Fruit fly (Drosophila melanogaster) whole organism, embryonic: ENCODE data around the gene CG5886.

ENCODE experiments used
- Asciz ChIP-seq: fragments of 200-800 bp; sonication (Bioruptor generic); optimal IDR thresholded peaks from 2 replicates; lab custom pipeline; 2017; ENCODE audit warnings: missing biosample characterization, mild to moderate bottlenecking, missing genetic modification characterization, missing genetic modification reagents
- CG10147 ChIP-seq: fragments of 200-800 bp; sonication (Bioruptor generic); optimal IDR thresholded peaks from 2 replicates; lab custom pipeline; 2019; ENCODE audit warnings: missing biosample characterization, mild to moderate bottlenecking, missing genetic modification characterization, moderate library complexity
- CG10209 ChIP-seq: fragments of 200-800 bp; sonication (Bioruptor generic); optimal IDR thresholded peaks from 3 replicates; lab custom pipeline; 2017; ENCODE audit warnings: missing biosample characterization, mild to moderate bottlenecking, missing genetic modification characterization, missing genetic modification reagents
- CG10979 ChIP-seq: fragments of 200-800 bp; sonication (Bioruptor generic); optimal IDR thresholded peaks from 2 replicates; lab custom pipeline; 2018; ENCODE audit warnings: missing biosample characterization, mild to moderate bottlenecking, missing genetic modification characterization, moderate library complexity
- CG12071 ChIP-seq: fragments of 200-800 bp; sonication (Bioruptor generic); optimal IDR thresholded peaks from 3 replicates; lab custom pipeline; 2018; ENCODE audit warnings: missing biosample characterization, mild to moderate bottlenecking, missing genetic modification characterization
- CG12155 ChIP-seq: fragments of 200-800 bp; sonication (Bioruptor generic); optimal IDR thresholded peaks from 3 replicates; lab custom pipeline; 2016; ENCODE audit warnings: missing biosample characterization, missing genetic modification characterization
- CG12299 ChIP-seq: fragments of 200-800 bp; sonication (Bioruptor generic); optimal IDR thresholded peaks from 2 replicates; lab custom pipeline; 2018; ENCODE audit warnings: missing biosample characterization, mild to moderate bottlenecking, missing genetic modification characterization
- CG13424 ChIP-seq: fragments of 200-800 bp; sonication (Bioruptor generic); optimal IDR thresholded peaks from 2 replicates; lab custom pipeline; 2019; ENCODE audit warnings: missing biosample characterization, mild to moderate bottlenecking, missing genetic modification characterization, moderate library complexity
- CG13894 ChIP-seq: fragments of 200-800 bp; sonication (Bioruptor generic); optimal IDR thresholded peaks from 3 replicates; lab custom pipeline; 2018; ENCODE audit warnings: missing biosample characterization, mild to moderate bottlenecking, missing genetic modification characterization, moderate library complexity
- CG14050 ChIP-seq: fragments of 200-800 bp; sonication (Bioruptor generic); IDR thresholded peaks from 3 replicates; pipeline ENCODE4 v1.3.6; 2022; ENCODE audit warnings: missing biosample characterization, missing genetic modification characterization
- CG1603 ChIP-seq: fragments of 200-800 bp; sonication (Bioruptor generic); optimal IDR thresholded peaks from 2 replicates; lab custom pipeline; 2019; ENCODE audit warnings: missing biosample characterization, mild to moderate bottlenecking, missing genetic modification characterization, moderate library complexity
- CG1792 ChIP-seq: fragments of 200-800 bp; sonication (Bioruptor generic); optimal IDR thresholded peaks from 2 replicates; lab custom pipeline; 2016; ENCODE audit warnings: missing biosample characterization, missing genetic modification characterization
- CG18011 ChIP-seq: fragments of 200-800 bp; sonication (Bioruptor generic); optimal IDR thresholded peaks from 2 replicates; lab custom pipeline; 2017; ENCODE audit warnings: missing biosample characterization, missing genetic modification characterization, mild to moderate bottlenecking, moderate library complexity, missing genotype
- CG2116 ChIP-seq: fragments of 200-800 bp; sonication (Bioruptor generic); optimal IDR thresholded peaks from 3 replicates; lab custom pipeline; 2018; ENCODE audit warnings: missing biosample characterization, mild to moderate bottlenecking, missing genetic modification characterization
- CG3726 ChIP-seq: fragments of 200-800 bp; sonication (Bioruptor generic); IDR thresholded peaks from 3 replicates; pipeline ENCODE4, ENCODE4 v1.3.6; 2022; ENCODE audit warnings: missing biosample characterization, missing genetic modification characterization
- CG4820 ChIP-seq: fragments of 200-800 bp; sonication (Bioruptor generic); optimal IDR thresholded peaks from 3 replicates; lab custom pipeline; 2016; ENCODE audit warnings: missing biosample characterization, missing genetic modification characterization
- CG4854 ChIP-seq: fragments of 200-800 bp; sonication (Bioruptor generic); optimal IDR thresholded peaks from 2 replicates; lab custom pipeline; 2016; ENCODE audit warnings: missing biosample characterization, missing genetic modification characterization, inconsistent platforms
- CG8388 ChIP-seq: fragments of 200-800 bp; sonication (Bioruptor generic); optimal IDR thresholded peaks from 2 replicates; lab custom pipeline; 2019; ENCODE audit warnings: missing biosample characterization, mild to moderate bottlenecking, missing genetic modification characterization, moderate library complexity
- Dad ChIP-seq: fragments of 200-800 bp; sonication (Bioruptor generic); optimal IDR thresholded peaks from 3 replicates; lab custom pipeline; 2016; ENCODE audit warnings: missing biosample characterization, missing genetic modification characterization
- Dll ChIP-seq: fragments of 200-800 bp; sonication (Bioruptor generic); IDR thresholded peaks from 4 replicates; pipeline ENCODE4 v1.3.6; 2022; ENCODE audit warnings: missing biosample characterization, missing genetic modification characterization; ENCODE audit not compliant: partially characterized antibody
- E2f2 ChIP-seq: fragments of 200-800 bp; sonication (Bioruptor generic); IDR thresholded peaks from 2 replicates; pipeline ENCODE4 v1.3.6; 2022; ENCODE audit warnings: missing biosample characterization, missing genetic modification characterization
- Ets65A ChIP-seq: fragments of 200-800 bp; sonication (Bioruptor generic); peaks from one replicate; lab custom pipeline; 2016; ENCODE audit warnings: missing biosample characterization, missing genetic modification characterization
- Hr39 ChIP-seq: fragments of >200 bp; optimal IDR thresholded peaks from 2 replicates; lab custom pipeline; 2017
- Kr ChIP-seq: fragments of 200-800 bp; sonication (Bioruptor generic); optimal IDR thresholded peaks from 2 replicates; lab custom pipeline; 2017; ENCODE audit warnings: missing biosample characterization, mild to moderate bottlenecking, missing genetic modification characterization
- Myb ChIP-seq: fragments of 200-800 bp; sonication (Bioruptor generic); optimal IDR thresholded peaks from 2 replicates; lab custom pipeline; 2016; ENCODE audit warnings: missing biosample characterization, missing genetic modification characterization
- abd-A ChIP-seq: fragments of 200-800 bp; sonication (Bioruptor generic); optimal IDR thresholded peaks from 3 replicates; lab custom pipeline; 2019; ENCODE audit warnings: missing biosample characterization, mild to moderate bottlenecking, missing genetic modification characterization, moderate library complexity
- ara ChIP-seq: fragments of 200-800 bp; sonication (Bioruptor generic); IDR thresholded peaks from 2 replicates; pipeline ENCODE4 v1.3.6; 2022; ENCODE audit warnings: missing biosample characterization, missing genetic modification characterization
- ci ChIP-seq: fragments of 200-800 bp; sonication (Bioruptor generic); IDR thresholded peaks from 3 replicates; pipeline ENCODE4 v1.3.6; 2022; ENCODE audit warnings: missing biosample characterization, missing genetic modification characterization
- danr ChIP-seq: fragments of 200-800 bp; sonication (Bioruptor generic); IDR thresholded peaks from 2 replicates; pipeline ENCODE4 v1.3.6; 2022; ENCODE audit warnings: missing biosample characterization, missing genetic modification characterization
- dati ChIP-seq: fragments of 200-800 bp; sonication (Bioruptor generic); IDR thresholded peaks from 2 replicates; pipeline ENCODE4 v1.3.6; 2022; ENCODE audit warnings: missing biosample characterization, missing genetic modification characterization
- dpn ChIP-seq, 2 experiments: fragments of 200-800 bp; sonication (Bioruptor generic); optimal IDR thresholded peaks; 3 replicates each; lab custom pipeline; 2016; ENCODE audit warnings: missing biosample characterization in 2 of 2, missing genetic modification characterization in 2 of 2
- emc ChIP-seq: fragments of 200-800 bp; sonication (Bioruptor generic); optimal IDR thresholded peaks from 2 replicates; lab custom pipeline; 2016; ENCODE audit warnings: missing biosample characterization, missing genetic modification characterization
- en ChIP-seq: fragments of 200-800 bp; sonication (Bioruptor generic); optimal IDR thresholded peaks from 2 replicates; lab custom pipeline; 2016; ENCODE audit warnings: missing biosample characterization, missing genetic modification characterization
- esg ChIP-seq: fragments of 200-800 bp; sonication (Bioruptor generic); conservative IDR thresholded peaks from 2 replicates; pipeline ENCODE4 v1.3.6; 2022; ENCODE audit warnings: missing biosample characterization, missing genetic modification characterization
- fd102C ChIP-seq: fragments of 200-800 bp; sonication (Bioruptor generic); optimal IDR thresholded peaks from 2 replicates; lab custom pipeline; 2018; ENCODE audit warnings: missing biosample characterization, mild to moderate bottlenecking, missing genetic modification characterization, moderate library complexity
- hb ChIP-seq: fragments of 200-800 bp; sonication (Bioruptor generic); IDR thresholded peaks from 3 replicates; pipeline ENCODE4 v1.3.6; 2022; ENCODE audit warnings: missing biosample characterization, missing genetic modification characterization; ENCODE audit not compliant: partially characterized antibody
- her ChIP-seq: fragments of 200-800 bp; sonication (Bioruptor generic); optimal IDR thresholded peaks from 2 replicates; lab custom pipeline; 2016; ENCODE audit warnings: missing biosample characterization, missing genetic modification characterization
- inv ChIP-seq: fragments of 200-800 bp; sonication (Bioruptor generic); IDR thresholded peaks from 2 replicates; pipeline ENCODE4 v1.3.6; 2022; ENCODE audit warnings: missing biosample characterization, missing genetic modification characterization; ENCODE audit not compliant: partially characterized antibody
- lbe ChIP-seq: fragments of 200-800 bp; sonication (Bioruptor generic); optimal IDR thresholded peaks from 2 replicates; lab custom pipeline; 2016; ENCODE audit warnings: missing biosample characterization, mild to moderate bottlenecking, missing genetic modification characterization
- nerfin-2 ChIP-seq: fragments of 200-800 bp; sonication (Bioruptor generic); IDR thresholded peaks from 2 replicates; pipeline ENCODE4 v1.3.6; 2022; ENCODE audit warnings: missing biosample characterization, missing genetic modification characterization; ENCODE audit not compliant: partially characterized antibody
- nmo ChIP-seq: fragments of 200-800 bp; sonication (Bioruptor generic); optimal IDR thresholded peaks from 2 replicates; lab custom pipeline; 2018; ENCODE audit warnings: missing biosample characterization, mild to moderate bottlenecking, missing genetic modification characterization, moderate library complexity
- odd ChIP-seq: fragments of 200-800 bp; sonication (Bioruptor generic); optimal IDR thresholded peaks from 2 replicates; lab custom pipeline; 2017; ENCODE audit warnings: missing biosample characterization, mild to moderate bottlenecking, missing genetic modification characterization
- pb ChIP-seq: fragments of 200-800 bp; sonication (Bioruptor generic); optimal IDR thresholded peaks from 3 replicates; lab custom pipeline; 2016; ENCODE audit warnings: missing biosample characterization, missing genetic modification characterization
- pita ChIP-seq: fragments of 200-800 bp; sonication (Bioruptor generic); optimal IDR thresholded peaks from 2 replicates; lab custom pipeline; 2017; ENCODE audit warnings: missing biosample characterization, mild to moderate bottlenecking, missing genetic modification characterization
- ranshi ChIP-seq: fragments of 200-800 bp; sonication (Bioruptor generic); IDR thresholded peaks from 2 replicates; pipeline ENCODE4 v1.3.6; 2022; ENCODE audit warnings: missing biosample characterization, missing genetic modification characterization
- salm ChIP-seq: fragments of 200-800 bp; sonication (Bioruptor generic); optimal IDR thresholded peaks from 2 replicates; lab custom pipeline; 2018; ENCODE audit warnings: missing biosample characterization, mild to moderate bottlenecking, missing genetic modification characterization
- sr ChIP-seq: fragments of 200-800 bp; sonication (Bioruptor generic); IDR thresholded peaks from 3 replicates; pipeline ENCODE4 v1.3.6; 2022; ENCODE audit warnings: missing biosample characterization, missing genetic modification characterization
- tgo ChIP-seq: fragments of 200-800 bp; sonication (Bioruptor generic); IDR thresholded peaks from 3 replicates; pipeline ENCODE4 v1.3.6; 2022; ENCODE audit warnings: missing biosample characterization, missing genetic modification characterization
- trh ChIP-seq: fragments of 200-800 bp; sonication (Bioruptor generic); optimal IDR thresholded peaks from 2 replicates; lab custom pipeline; 2016; ENCODE audit warnings: missing biosample characterization, missing genetic modification characterization
- unc-4 ChIP-seq: fragments of 200-800 bp; sonication (Bioruptor generic); IDR thresholded peaks from 2 replicates; pipeline ENCODE4 v1.3.6; 2022; ENCODE audit warnings: missing biosample characterization, missing genetic modification characterization; ENCODE audit not compliant: partially characterized antibody
- usp ChIP-seq: fragments of >200 bp; optimal IDR thresholded peaks from 2 replicates; lab custom pipeline; 2017; ENCODE audit warnings: missing biosample characterization, missing genetic modification characterization

The CG5886 gene

dm6 chr3R:25884301-25884700, 32.9 kb downstream of the CG5886 start (continued):
- no peak for TF ChIP-seq E2f2 (GFP tag; lab: Robert Waterston, UW)
- no peak for TF ChIP-seq ci (GFP tag; lab: Robert Waterston, UW)
- TF ChIP-seq Myb, result no peak
- TF ChIP-seq CG4820 (GFP tag; lab: Kevin White, UChicago), result peak; percentile 24
- no peak for TF ChIP-seq danr
- peak; percentile 44; the same call in 1 of the 2 replicates for TF ChIP-seq ara (GFP tag; lab: Robert Waterston, UW)
- TF ChIP-seq nerfin-2 (GFP tag; lab: Robert Waterston, UW), result no peak
- peak; percentile 27; the same call in 1 of the 2 replicates for TF ChIP-seq esg (GFP tag; lab: Robert Waterston, UW)
- TF ChIP-seq CG2116 (GFP tag; lab: Kevin White, UChicago), result peak; percentile 33
- no peak for TF ChIP-seq emc (GFP tag; lab: Kevin White, UChicago)
- TF ChIP-seq trh (GFP tag; lab: Kevin White, UChicago), result peak; percentile 11
- TF ChIP-seq nmo (GFP tag; lab: Kevin White, UChicago), result peak; percentile 84
- peak; percentile 24 for TF ChIP-seq CG12155 (GFP tag; lab: Kevin White, UChicago)
- TF ChIP-seq CG13894 (tag; lab: Kevin White, UChicago), result no peak
- TF ChIP-seq CG13424 (tag; lab: Kevin White, UChicago), result peak; percentile 76
- TF ChIP-seq abd-A (tag; lab: Kevin White, UChicago), result no peak
- no peak for TF ChIP-seq pita (GFP tag; lab: Kevin White, UChicago)
- TF ChIP-seq Asciz (GFP tag; lab: Kevin White, UChicago), result peak; percentile 70
- TF ChIP-seq tgo (GFP tag; lab: Robert Waterston, UW), result peak; percentile 46; the same call in 2 of the 3 replicates
- TF ChIP-seq ranshi, result 0 out of 2 replicates have a peak, but pooled peaks have one; percentile 50
- peak; percentile 12; the same call in 1 of the 3 replicates for TF ChIP-seq CG14050 (GFP tag; lab: Robert Waterston, UW)
- TF ChIP-seq CG18011 (GFP tag; lab: Kevin White, UChicago), result no peak
- no peak for TF ChIP-seq CG3726 (GFP tag; lab: Robert Waterston, UW)
- no peak for TF ChIP-seq CG12071 (GFP tag; lab: Kevin White, UChicago)
- TF ChIP-seq pb (GFP tag; lab: Kevin White, UChicago), result no peak
- TF ChIP-seq Hr39 (lab: Kevin White, UChicago), result no peak
- TF ChIP-seq inv (GFP tag; lab: Robert Waterston, UW), result no peak
- peak; percentile 19 for TF ChIP-seq CG12299 (tag; lab: Kevin White, UChicago)
- TF ChIP-seq CG10147 (GFP tag; lab: Kevin White, UChicago), result peak; percentile 49
- TF ChIP-seq usp (GFP tag; lab: Kevin White, UChicago), result no peak
- no peak for TF ChIP-seq en (GFP tag; lab: Kevin White, UChicago)
- no peak for TF ChIP-seq lbe (GFP tag; lab: Kevin White, UChicago)
- peak; percentile 44 for TF ChIP-seq CG10209 (GFP tag; lab: Kevin White, UChicago)
- TF ChIP-seq unc-4 (GFP tag; lab: Robert Waterston, UW), result no peak
- TF ChIP-seq odd (GFP tag; lab: Kevin White, UChicago), result peak; percentile 31
- TF ChIP-seq CG4854, result no peak
- no peak for TF ChIP-seq CG1792 (GFP tag; lab: Kevin White, UChicago)
- TF ChIP-seq hb (GFP tag; lab: Robert Waterston, UW), result no peak
- peak; percentile 91 for TF ChIP-seq CG8388 (GFP tag; lab: Kevin White, UChicago)
- no peak for TF ChIP-seq Dll (GFP tag; lab: Robert Waterston, UW)
- no peak for TF ChIP-seq sr (GFP tag; lab: Robert Waterston, UW)
- peak in 1 of 2 experiments; percentile 48 for TF ChIP-seq dpn (GFP tag; optimal IDR thresholded peaks at IDR 0.05; lab: Kevin White, UChicago)
- TF ChIP-seq Kr, result no peak
- TF ChIP-seq fd102C (GFP tag; lab: Kevin White, UChicago), result peak; percentile 14
- peak; percentile 87 for TF ChIP-seq CG10979 (tag; lab: Kevin White, UChicago)
- no peak for TF ChIP-seq dati (GFP tag; lab: Robert Waterston, UW)
- no peak for TF ChIP-seq CG1603 (tag; lab: Kevin White, UChicago)
- TF ChIP-seq salm (tag; lab: Kevin White, UChicago), result peak; percentile 17
- no peak for TF ChIP-seq her (GFP tag; lab: Kevin White, UChicago)
- no peak for TF ChIP-seq Ets65A (GFP tag; lab: Kevin White, UChicago)
- no peak for TF ChIP-seq Dad (GFP tag; lab: Kevin White, UChicago)
